Worm (Caenorhabditis elegans): ENCODE results near the gene prdm-14.

Gene prdm-14

ce11 chrX:9027304-9027703 is 18.7 kb upstream of the prdm-14 start, which contains the start of gene T25B6.3:
Gene T25B6.3 (plus strand): TSS chrX:9027604.
- no peak for TF ChIP-seq sem-2 (GFP tag; optimal IDR thresholded peaks at IDR 0.05)
- TF ChIP-seq lsy-2 (tag; optimal IDR thresholded peaks at IDR 0.05): no peak
- no peak for TF ChIP-seq zip-8 (tag; optimal IDR thresholded peaks at IDR 0.05)
- TF ChIP-seq ceh-39 (tag; optimal IDR thresholded peaks at IDR 0.05): no peak
- no peak for TF ChIP-seq lin-13 (tag; optimal IDR thresholded peaks at IDR 0.05)
- no peak for TF ChIP-seq ces-1 (GFP tag; optimal IDR thresholded peaks at IDR 0.05)
- no peak for TF ChIP-seq flh-1 (GFP tag; optimal IDR thresholded peaks at IDR 0.05)
- TF ChIP-seq tbx-8 (GFP tag; optimal IDR thresholded peaks at IDR 0.05): no peak
- no peak for TF ChIP-seq hlh-1 (tag; optimal IDR thresholded peaks at IDR 0.05)
- no peak for TF ChIP-seq unc-120 (tag; optimal IDR thresholded peaks at IDR 0.05; ENCODE audit: poor library complexity, severe bottlenecking)
- TF ChIP-seq mab-5 (tag; optimal IDR thresholded peaks at IDR 0.05): no peak
- TF ChIP-seq elt-1 (tag; optimal IDR thresholded peaks at IDR 0.05; ENCODE audit: borderline replicate concordance, insufficient read depth): no peak
- no peak for TF ChIP-seq snpc-4 (tag; optimal IDR thresholded peaks at IDR 0.05)
- no peak for TF ChIP-seq elt-3 (tag; optimal IDR thresholded peaks at IDR 0.05)

- TF ChIP-seq unc-62 (GFP tag; optimal IDR thresholded peaks at IDR 0.05): no peak
- no peak for TF ChIP-seq lsy-2 (tag; optimal IDR thresholded peaks at IDR 0.05)
- TF ChIP-seq tbx-8 (GFP tag; optimal IDR thresholded peaks at IDR 0.05): no peak
- TF ChIP-seq mep-1 (tag; optimal IDR thresholded peaks at IDR 0.05): no peak
- TF ChIP-seq nhr-76 (tag; optimal IDR thresholded peaks at IDR 0.05): no peak
- no peak for TF ChIP-seq ham-2 (GFP tag; optimal IDR thresholded peaks at IDR 0.05)
- no peak for TF ChIP-seq sptf-1 (tag; optimal IDR thresholded peaks at IDR 0.05)
- TF ChIP-seq nhr-12 (tag; optimal IDR thresholded peaks at IDR 0.05): no peak
- no peak for TF ChIP-seq unc-120 (tag; optimal IDR thresholded peaks at IDR 0.05; ENCODE audit: poor library complexity, severe bottlenecking)
- no peak for TF ChIP-seq ces-1 (GFP tag; optimal IDR thresholded peaks at IDR 0.05)
- no peak for TF ChIP-seq ceh-39 (tag; optimal IDR thresholded peaks at IDR 0.05)
- TF ChIP-seq mab-5 (tag; optimal IDR thresholded peaks at IDR 0.05): no peak
Observed at ce11 chrX:9028909-9029520, 17.0 kb upstream of the prdm-14 start, which contains the start of gene snf-12. Gene snf-12 (plus strand): TSS chrX:9029470.

- TF ChIP-seq elt-1 (tag; optimal IDR thresholded peaks at IDR 0.05; ENCODE audit: borderline replicate concordance, insufficient read depth) (no peak), pha-4 (tag; optimal IDR thresholded peaks at IDR 0.05) (no peak), drap-1 (GFP tag; optimal IDR thresholded peaks at IDR 0.05) (no peak), cnd-1 (tag; optimal IDR thresholded peaks at IDR 0.05) (no peak), lin-13 (tag; optimal IDR thresholded peaks at IDR 0.05) (no peak), unc-62 (GFP tag; optimal IDR thresholded peaks at IDR 0.05) (no peak), ham-2 (GFP tag; optimal IDR thresholded peaks at IDR 0.05) (no peak), hlh-1 (tag; optimal IDR thresholded peaks at IDR 0.05) (no peak), nhr-28 (tag; optimal IDR thresholded peaks at IDR 0.05) (no peak), nhr-237 (tag; optimal IDR thresholded peaks at IDR 0.05) (no peak), ceh-43 (GFP tag; optimal IDR thresholded peaks at IDR 0.05) (no peak), unc-120 (tag; optimal IDR thresholded peaks at IDR 0.05; ENCODE audit: poor library complexity, severe bottlenecking) (no peak), lin-32 (GFP tag; optimal IDR thresholded peaks at IDR 0.05) (no peak), blmp-1 (tag; optimal IDR thresholded peaks at IDR 0.05) (no peak), snpc-4 (tag; optimal IDR thresholded peaks at IDR 0.05) (no peak), nhr-2 (tag; optimal IDR thresholded peaks at IDR 0.05) (no peak), mep-1 (tag; optimal IDR thresholded peaks at IDR 0.05) (no peak), sem-2 (GFP tag; optimal IDR thresholded peaks at IDR 0.05) (no peak), mls-2 (tag; optimal IDR thresholded peaks at IDR 0.05) (no peak)
Observed at ce11 chrX:9034310-9034709, 11.7 kb upstream of the prdm-14 start, which contains the start of gene nep-22. Gene nep-22 (plus strand): TSS chrX:9034554.

ce11 chrX:9035142-9035541 is 10.9 kb upstream of the prdm-14 start:
- TF ChIP-seq nhr-76 (tag; optimal IDR thresholded peaks at IDR 0.05) (no peak), unc-39 (tag; optimal IDR thresholded peaks at IDR 0.05) (no peak), ceh-43 (GFP tag; optimal IDR thresholded peaks at IDR 0.05) (no peak), nhr-12 (tag; optimal IDR thresholded peaks at IDR 0.05) (no peak), tbx-8 (GFP tag; optimal IDR thresholded peaks at IDR 0.05) (no peak), ham-2 (GFP tag; optimal IDR thresholded peaks at IDR 0.05) (no peak), bed-3 (GFP tag; optimal IDR thresholded peaks at IDR 0.05) (no peak), elt-1 (tag; optimal IDR thresholded peaks at IDR 0.05; ENCODE audit: borderline replicate concordance, insufficient read depth) (no peak), nhr-28 (tag; optimal IDR thresholded peaks at IDR 0.05) (no peak), mab-5 (tag; optimal IDR thresholded peaks at IDR 0.05) (no peak), unc-120 (tag; optimal IDR thresholded peaks at IDR 0.05; ENCODE audit: poor library complexity, severe bottlenecking) (no peak), elt-3 (tag; optimal IDR thresholded peaks at IDR 0.05) (no peak), blmp-1 (tag; optimal IDR thresholded peaks at IDR 0.05) (no peak), lin-13 (tag; optimal IDR thresholded peaks at IDR 0.05) (no peak), hlh-1 (tag; optimal IDR thresholded peaks at IDR 0.05) (no peak)

Measured in whole organism, mixed stage, embryonic.